Fruit fly (Drosophila melanogaster): ENCODE data around the gene CG13055.

CG13055 gene

dm6 chr3L:16268106-16268733 is 16.1 kb upstream of the CG13055 start, which contains the start of gene CG4950:
Gene CG4950, minus strand, starts transcription at chr3L:16268156.
- TF ChIP-seq ovo (GFP tag; optimal IDR thresholded peaks at IDR 0.05) (no peak), pad (GFP tag; optimal IDR thresholded peaks at IDR 0.05) (no peak), toe (GFP tag; optimal IDR thresholded peaks at IDR 0.05) (no peak), CG5204 (GFP tag; optimal IDR thresholded peaks at IDR 0.05) (no peak)

DNA sequence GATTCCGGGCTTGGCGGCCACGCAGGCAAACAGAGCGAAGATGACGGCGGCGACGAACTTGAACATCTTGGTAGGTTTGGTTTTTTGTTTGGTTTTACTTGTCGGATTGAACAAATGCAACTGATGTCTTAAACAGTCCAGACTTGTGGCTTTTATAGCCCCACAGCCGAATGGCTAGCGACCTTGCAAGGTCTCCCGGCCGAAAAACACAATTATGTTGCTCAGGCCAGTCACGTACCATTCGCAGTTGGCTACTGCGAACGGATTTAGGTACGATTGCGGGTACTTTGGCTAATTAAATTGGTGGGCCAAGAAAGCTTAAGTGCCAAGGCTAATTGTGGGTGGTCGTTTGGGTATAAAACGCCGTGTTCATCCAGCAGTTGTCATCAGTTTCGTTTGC is 12.8 kb upstream of the CG13055 start, which contains the start of the genes CG13051 and CG13069:
TSS of gene CG13051 (minus strand) at position 101 of the 400 bp plus-strand sequence.
TSS of gene CG13069 (plus strand) at position 386 of the 400 bp plus-strand sequence.
- no peak for TF ChIP-seq kay (GFP tag; ENCODE audit: borderline replicate concordance)

DNA sequence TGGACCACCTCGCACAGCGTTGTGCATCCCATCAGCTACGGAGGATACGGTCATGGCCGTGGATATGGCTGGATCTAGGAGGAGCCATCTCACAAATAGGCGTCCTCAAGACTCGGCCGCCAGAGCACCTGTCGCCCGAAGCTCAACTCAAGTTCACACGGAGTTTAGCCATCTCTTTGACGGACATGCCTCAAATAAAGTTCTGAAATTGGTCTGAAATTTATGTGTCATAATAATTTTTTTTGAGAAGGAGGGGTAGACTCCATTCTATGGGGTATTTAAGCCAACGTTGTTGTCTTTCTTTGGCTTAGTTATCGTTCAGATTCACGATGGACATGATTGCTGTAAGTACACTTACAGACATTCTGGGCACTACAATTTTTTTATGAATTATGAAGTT is 10.9 kb upstream of the CG13055 start, which contains the start of gene CG13070:
TSS of gene CG13070 (plus strand) at position 301 of the 400 bp plus-strand sequence.
- TF ChIP-seq CG1620 (GFP tag; optimal IDR thresholded peaks at IDR 0.05) (no peak), toe (GFP tag; optimal IDR thresholded peaks at IDR 0.05) (no peak), bab1 (GFP tag; optimal IDR thresholded peaks at IDR 0.05) (no peak), CG5204 (GFP tag; optimal IDR thresholded peaks at IDR 0.05) (no peak), ovo (GFP tag; optimal IDR thresholded peaks at IDR 0.05) (no peak), CG12768 (GFP tag; optimal IDR thresholded peaks at IDR 0.05) (no peak), CG33017 (tag; optimal IDR thresholded peaks at IDR 0.05) (no peak), Mnt (GFP tag; optimal IDR thresholded peaks at IDR 0.05) (no peak), CG11617 (GFP tag; optimal IDR thresholded peaks at IDR 0.05) (no peak), kay (GFP tag; ENCODE audit: borderline replicate concordance) (no peak), CG14711 (tag; optimal IDR thresholded peaks at IDR 0.05) (no peak), tj (GFP tag; optimal IDR thresholded peaks at IDR 0.05) (no peak), Hr96 (GFP tag; optimal IDR thresholded peaks at IDR 0.05) (no peak)

- TF ChIP-seq toe (GFP tag; optimal IDR thresholded peaks at IDR 0.05): no peak
- TF ChIP-seq bab1 (GFP tag; optimal IDR thresholded peaks at IDR 0.05): no peak
- no peak for TF ChIP-seq Clk (GFP tag; optimal IDR thresholded peaks at IDR 0.05)
- TF ChIP-seq Mnt (GFP tag; optimal IDR thresholded peaks at IDR 0.05): no peak
- no peak for TF ChIP-seq kay (GFP tag; ENCODE audit: borderline replicate concordance)
- no peak for TF ChIP-seq pad (GFP tag; optimal IDR thresholded peaks at IDR 0.05)
- no peak for TF ChIP-seq CG7101 (tag; optimal IDR thresholded peaks at IDR 0.05)
- no peak for TF ChIP-seq ovo (GFP tag; optimal IDR thresholded peaks at IDR 0.05)
- TF ChIP-seq Hr96 (GFP tag; optimal IDR thresholded peaks at IDR 0.05): no peak
- TF ChIP-seq CG33017 (tag; optimal IDR thresholded peaks at IDR 0.05): no peak
- no peak for TF ChIP-seq tj (GFP tag; optimal IDR thresholded peaks at IDR 0.05)
- TF ChIP-seq CG1620 (GFP tag; optimal IDR thresholded peaks at IDR 0.05): no peak
- no peak for TF ChIP-seq CG12768 (GFP tag; optimal IDR thresholded peaks at IDR 0.05)
- no peak for TF ChIP-seq CG14711 (tag; optimal IDR thresholded peaks at IDR 0.05)
- TF ChIP-seq CG7045 (GFP tag; optimal IDR thresholded peaks at IDR 0.05): no peak
Measured at dm6 chr3L:16262440-16262839, 10.3 kb upstream of the CG13055 start, which contains the start of gene CG13071. Gene CG13071, plus strand, starts transcription at chr3L:16262740.

DNA sequence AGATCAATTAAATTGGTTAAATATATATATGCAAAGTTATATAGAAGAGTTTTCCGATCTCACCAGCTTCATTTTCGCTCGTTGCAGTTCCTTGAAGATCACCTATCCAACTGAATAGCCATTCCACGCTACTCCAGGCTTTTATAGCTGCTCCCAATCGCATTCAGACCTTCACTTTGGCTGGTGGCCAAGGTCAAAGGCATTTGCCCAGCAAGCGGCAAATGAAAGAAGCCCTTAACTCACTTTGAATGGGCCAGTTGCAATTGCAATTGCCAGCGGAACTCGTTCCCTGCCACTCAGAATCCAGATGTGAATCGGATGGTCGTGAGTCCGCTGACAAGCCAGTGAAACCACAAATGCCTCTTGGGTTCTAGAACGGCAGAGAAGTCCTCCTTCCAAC is 9.3 kb upstream of the CG13055 start, which contains the start of gene CG34247:
TSS of gene CG34247 (minus strand) at position 101 of the 400 bp plus-strand sequence.
- TF ChIP-seq Mnt (GFP tag; optimal IDR thresholded peaks at IDR 0.05) (no peak), CG14711 (tag; optimal IDR thresholded peaks at IDR 0.05) (no peak), CG7045 (GFP tag; optimal IDR thresholded peaks at IDR 0.05) (no peak), cic (GFP tag; optimal IDR thresholded peaks at IDR 0.05) (no peak), tj (GFP tag; optimal IDR thresholded peaks at IDR 0.05) (no peak), CG33017 (tag; optimal IDR thresholded peaks at IDR 0.05) (no peak), Hr96 (GFP tag; optimal IDR thresholded peaks at IDR 0.05) (no peak), CG5204 (GFP tag; optimal IDR thresholded peaks at IDR 0.05) (no peak), toe (GFP tag; optimal IDR thresholded peaks at IDR 0.05) (no peak), bab1 (GFP tag; optimal IDR thresholded peaks at IDR 0.05) (no peak), kay (GFP tag; ENCODE audit: borderline replicate concordance) (no peak)

DNA sequence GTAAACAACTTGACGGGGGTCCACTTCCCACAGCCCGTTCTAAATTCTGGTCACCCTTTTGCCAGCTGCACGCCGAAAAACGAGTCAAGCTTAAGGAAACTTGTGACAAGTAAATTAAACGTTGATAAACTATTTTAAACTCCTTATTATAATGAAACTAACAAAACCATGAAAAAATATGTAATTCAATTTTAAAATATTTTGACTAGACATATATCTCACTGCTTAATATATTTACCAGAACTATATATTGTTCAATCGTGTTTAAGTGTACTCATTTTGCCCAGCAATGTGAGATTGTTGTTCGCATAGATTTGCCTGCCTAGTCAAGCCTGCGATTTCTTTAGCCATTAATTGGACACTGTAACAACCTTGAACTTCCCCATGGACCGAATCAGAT is 7.4 kb upstream of the CG13055 start, which contains the start of gene CG13053:
TSS of gene CG13053 (minus strand) at position 171 of the 400 bp plus-strand sequence.
- TF ChIP-seq Hr96 (GFP tag; optimal IDR thresholded peaks at IDR 0.05) (no peak), CG11617 (GFP tag; optimal IDR thresholded peaks at IDR 0.05) (no peak), CG12768 (GFP tag; optimal IDR thresholded peaks at IDR 0.05) (no peak), Mnt (GFP tag; optimal IDR thresholded peaks at IDR 0.05) (no peak), CG14711 (tag; optimal IDR thresholded peaks at IDR 0.05) (no peak)

DNA sequence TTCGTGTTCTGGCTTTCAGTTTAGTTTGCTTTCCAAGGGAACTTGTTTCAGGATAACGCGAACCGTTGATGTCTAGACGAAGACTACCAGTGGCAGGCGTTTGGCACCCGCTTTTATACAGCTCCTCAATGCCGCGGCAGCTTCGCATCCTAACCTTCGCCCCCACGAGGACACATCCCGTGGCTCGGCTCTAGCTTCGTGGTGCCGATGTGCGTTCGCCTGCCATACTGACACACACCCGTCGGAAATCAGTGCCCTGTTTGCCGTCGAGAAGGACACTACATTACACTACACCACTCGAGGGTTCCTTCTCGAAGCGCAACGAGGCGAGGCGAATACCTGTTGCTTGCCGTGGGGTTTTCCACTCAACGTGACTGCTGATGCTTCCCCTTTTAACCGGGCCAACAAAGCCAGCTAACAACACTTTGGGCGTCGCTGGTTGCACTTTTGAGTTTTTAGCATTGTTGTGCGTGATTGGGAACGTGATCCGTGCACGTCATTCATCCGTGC is 5.0 kb upstream of the CG13055 start, which contains the start of gene CG13054:
TSS of gene CG13054 (minus strand) at position 74 of the 510 bp plus-strand sequence.
- TF ChIP-seq cnc (optimal IDR thresholded peaks at IDR 0.05) (no peak), cic (GFP tag; optimal IDR thresholded peaks at IDR 0.05) (no peak), Crg-1 (GFP tag; optimal IDR thresholded peaks at IDR 0.05) (no peak), ovo (GFP tag; optimal IDR thresholded peaks at IDR 0.05) (no peak), CG12768 (GFP tag; optimal IDR thresholded peaks at IDR 0.05) (no peak), CG1620 (GFP tag; optimal IDR thresholded peaks at IDR 0.05) (no peak), Hr96 (GFP tag; optimal IDR thresholded peaks at IDR 0.05) (no peak), kay (GFP tag; ENCODE audit: borderline replicate concordance) (no peak), Clk (GFP tag; optimal IDR thresholded peaks at IDR 0.05) (no peak)
